Worm (Caenorhabditis elegans): Measurements from ENCODE around the gene F47E1.20.

The F47E1.20 gene

ce11 chrX:9025484-9025883 lies 23.3 kb upstream of the F47E1.20 start:
- TF ChIP-seq hmg-4 (GFP tag; optimal IDR thresholded peaks at IDR 0.05) = no peak
- TF ChIP-seq ceh-13 (GFP tag; optimal IDR thresholded peaks at IDR 0.05) = no peak

- TF ChIP-seq sea-1 (GFP tag; conservative IDR thresholded peaks at IDR 0.05) = no peak
- TF ChIP-seq tbx-11 (GFP tag; IDR thresholded peaks at IDR 0.05) = no peak
- no peak for TF ChIP-seq hmbx-1 (tag; optimal IDR thresholded peaks at IDR 0.05)
- no peak for TF ChIP-seq flt-1 (GFP tag; IDR thresholded peaks at IDR 0.05)
- no peak for TF ChIP-seq aly-1 (tag; optimal IDR thresholded peaks at IDR 0.05)
- TF ChIP-seq pes-1 (GFP tag; IDR thresholded peaks at IDR 0.05) = no peak
- TF ChIP-seq tbx-37 (GFP tag; conservative IDR thresholded peaks at IDR 0.05) = no peak
- TF ChIP-seq tra-4 (tag; optimal IDR thresholded peaks at IDR 0.05) = no peak
- no peak for TF ChIP-seq hnd-1 (tag; optimal IDR thresholded peaks at IDR 0.05)
- no peak for TF ChIP-seq ceh-36 (tag; optimal IDR thresholded peaks at IDR 0.05)
- TF ChIP-seq ets-7 (tag; optimal IDR thresholded peaks at IDR 0.05) = no peak
- TF ChIP-seq scrt-1 (GFP tag; IDR thresholded peaks at IDR 0.05) = no peak
- no peak for TF ChIP-seq F13C5.2 (tag; optimal IDR thresholded peaks at IDR 0.05)
- no peak for TF ChIP-seq ceh-13 (GFP tag; optimal IDR thresholded peaks at IDR 0.05)
- TF ChIP-seq B0310.2 (tag; optimal IDR thresholded peaks at IDR 0.05) = no peak
- TF ChIP-seq ama-1 (optimal IDR thresholded peaks at IDR 0.05) = no peak
Observed at ce11 chrX:9027304-9027703, 21.5 kb upstream of the F47E1.20 start, which contains the start of gene T25B6.3. Gene T25B6.3, plus strand, starts transcription at chrX:9027604.

- TF ChIP-seq pes-1 (GFP tag; IDR thresholded peaks at IDR 0.05) (no peak), ama-1 (optimal IDR thresholded peaks at IDR 0.05) (no peak), ets-7 (tag; optimal IDR thresholded peaks at IDR 0.05) (no peak), ceh-36 (tag; optimal IDR thresholded peaks at IDR 0.05) (no peak), F13C5.2 (tag; optimal IDR thresholded peaks at IDR 0.05) (no peak)
Observed at ce11 chrX:9028909-9029520, 19.7 kb upstream of the F47E1.20 start, which contains the start of gene snf-12. Gene snf-12, plus strand, starts transcription at chrX:9029470.

ce11 chrX:9034310-9034709 lies 14.4 kb upstream of the F47E1.20 start, which contains the start of gene nep-22:
Gene nep-22, plus strand, starts transcription at chrX:9034554.
- TF ChIP-seq ceh-36 (tag; optimal IDR thresholded peaks at IDR 0.05) = peak; percentile 7
- no peak for TF ChIP-seq ets-7 (tag; optimal IDR thresholded peaks at IDR 0.05)
- no peak for TF ChIP-seq hmbx-1 (tag; optimal IDR thresholded peaks at IDR 0.05)
- no peak for TF ChIP-seq hnd-1 (tag; optimal IDR thresholded peaks at IDR 0.05)

ce11 chrX:9035142-9035541 lies 13.6 kb upstream of the F47E1.20 start:
- TF ChIP-seq hnd-1 (tag; optimal IDR thresholded peaks at IDR 0.05) (no peak), ama-1 (optimal IDR thresholded peaks at IDR 0.05) (no peak), ceh-13 (GFP tag; optimal IDR thresholded peaks at IDR 0.05) (no peak), pes-1 (GFP tag; IDR thresholded peaks at IDR 0.05) (no peak), tra-4 (tag; optimal IDR thresholded peaks at IDR 0.05) (no peak), sea-1 (GFP tag; conservative IDR thresholded peaks at IDR 0.05) (no peak)

- TF ChIP-seq sea-1 (GFP tag; conservative IDR thresholded peaks at IDR 0.05) (no peak), ceh-13 (GFP tag; optimal IDR thresholded peaks at IDR 0.05) (no peak), hnd-1 (tag; optimal IDR thresholded peaks at IDR 0.05) (no peak), scrt-1 (GFP tag; IDR thresholded peaks at IDR 0.05) (no peak), F13C5.2 (tag; optimal IDR thresholded peaks at IDR 0.05) (no peak), flt-1 (GFP tag; IDR thresholded peaks at IDR 0.05) (no peak), tbx-11 (GFP tag; IDR thresholded peaks at IDR 0.05) (no peak), ama-1 (optimal IDR thresholded peaks at IDR 0.05) (no peak), tra-4 (tag; optimal IDR thresholded peaks at IDR 0.05) (no peak), aly-1 (tag; optimal IDR thresholded peaks at IDR 0.05) (no peak), ets-7 (tag; optimal IDR thresholded peaks at IDR 0.05) (no peak), ceh-36 (tag; optimal IDR thresholded peaks at IDR 0.05) (no peak), B0310.2 (tag; optimal IDR thresholded peaks at IDR 0.05) (no peak), pes-1 (GFP tag; IDR thresholded peaks at IDR 0.05) (no peak), tbx-37 (GFP tag; conservative IDR thresholded peaks at IDR 0.05) (no peak), hmbx-1 (tag; optimal IDR thresholded peaks at IDR 0.05) (no peak)
Observed at ce11 chrX:9036237-9036636, 12.5 kb upstream of the F47E1.20 start.

ce11 chrX:9045913-9046312 lies 2.8 kb upstream of the F47E1.20 start, which contains the start of gene prdm-14:
Gene prdm-14, plus strand, starts transcription at chrX:9046213.
- TF ChIP-seq ama-1 (optimal IDR thresholded peaks at IDR 0.05) = no peak
- TF ChIP-seq ceh-13 (GFP tag; optimal IDR thresholded peaks at IDR 0.05) = no peak
- TF ChIP-seq flt-1 (GFP tag; IDR thresholded peaks at IDR 0.05) = no peak
- TF ChIP-seq tbx-11 (GFP tag; IDR thresholded peaks at IDR 0.05) = no peak
- no peak for TF ChIP-seq B0310.2 (tag; optimal IDR thresholded peaks at IDR 0.05)
- no peak for TF ChIP-seq pes-1 (GFP tag; IDR thresholded peaks at IDR 0.05)
- TF ChIP-seq hmbx-1 (tag; optimal IDR thresholded peaks at IDR 0.05) = no peak
- no peak for TF ChIP-seq hnd-1 (tag; optimal IDR thresholded peaks at IDR 0.05)

- TF ChIP-seq pes-1 (GFP tag; IDR thresholded peaks at IDR 0.05) (no peak), ama-1 (optimal IDR thresholded peaks at IDR 0.05) (no peak), ceh-36 (tag; optimal IDR thresholded peaks at IDR 0.05) (no peak), tbx-37 (GFP tag; conservative IDR thresholded peaks at IDR 0.05) (no peak), tra-4 (tag; optimal IDR thresholded peaks at IDR 0.05) (no peak), hmg-4 (GFP tag; optimal IDR thresholded peaks at IDR 0.05) (no peak), tbx-11 (GFP tag; IDR thresholded peaks at IDR 0.05) (no peak), B0310.2 (tag; optimal IDR thresholded peaks at IDR 0.05) (no peak), ets-7 (tag; optimal IDR thresholded peaks at IDR 0.05) (no peak)
Observed at ce11 chrX:9053426-9053825, 4.7 kb downstream of the F47E1.20 start.
